Worm (Caenorhabditis elegans): ENCODE data around the gene srw-135.

Gene srw-135

ce11 chrV:2996105-2996504, 15.2 kb downstream of the srw-135 start, which contains the start of gene srw-120:
TSS of gene srw-120 (minus strand) at chrV:2996205.
- no peak for TF ChIP-seq pha-4 (tag; optimal IDR thresholded peaks at IDR 0.05)
- no peak for TF ChIP-seq egl-27 (tag; optimal IDR thresholded peaks at IDR 0.05)
- no peak for TF ChIP-seq nhr-237 (tag; optimal IDR thresholded peaks at IDR 0.05)

- TF ChIP-seq nhr-23 (tag; optimal IDR thresholded peaks at IDR 0.05) (no peak), daf-12 (tag; optimal IDR thresholded peaks at IDR 0.05) (no peak), nhr-76 (tag; optimal IDR thresholded peaks at IDR 0.05) (no peak)
Observed at ce11 chrV:2993816-2994215, 17.5 kb downstream of the srw-135 start, which contains the start of gene srw-115. TSS of gene srw-115 (minus strand) at chrV:2993916.

- TF ChIP-seq ztf-11 (tag; optimal IDR thresholded peaks at IDR 0.05) (no peak), nhr-67 (tag; optimal IDR thresholded peaks at IDR 0.05) (no peak), nfya-1 (tag; optimal IDR thresholded peaks at IDR 0.05; ENCODE audit: insufficient read depth) (no peak)
Observed at ce11 chrV:2992060-2992459, 19.2 kb downstream of the srw-135 start.

- TF ChIP-seq elt-3 (tag; optimal IDR thresholded peaks at IDR 0.05) (no peak), skn-1 (tag; optimal IDR thresholded peaks at IDR 0.05) (no peak), R02D3.7 (tag; optimal IDR thresholded peaks at IDR 0.05) (no peak), eor-1 (tag; optimal IDR thresholded peaks at IDR 0.05) (no peak), nhr-23 (tag; optimal IDR thresholded peaks at IDR 0.05) (no peak), nhr-67 (tag; optimal IDR thresholded peaks at IDR 0.05) (no peak), ceh-28 (tag; optimal IDR thresholded peaks at IDR 0.05) (no peak), jun-1 (tag; optimal IDR thresholded peaks at IDR 0.05) (no peak), nhr-76 (tag; optimal IDR thresholded peaks at IDR 0.05) (no peak), nhr-25 (tag; optimal IDR thresholded peaks at IDR 0.05) (no peak), nhr-77 (tag; optimal IDR thresholded peaks at IDR 0.05) (no peak), lin-39 (tag; optimal IDR thresholded peaks at IDR 0.05) (no peak), snpc-4 (tag; optimal IDR thresholded peaks at IDR 0.05) (no peak), nfya-1 (tag; optimal IDR thresholded peaks at IDR 0.05; ENCODE audit: insufficient read depth) (no peak), lin-15B (tag; optimal IDR thresholded peaks at IDR 0.05) (no peak), pha-4 (tag; optimal IDR thresholded peaks at IDR 0.05) (no peak), nhr-28 (tag; optimal IDR thresholded peaks at IDR 0.05) (no peak), nhr-12 (tag; optimal IDR thresholded peaks at IDR 0.05) (no peak), ama-1 (optimal IDR thresholded peaks at IDR 0.05) (no peak), aly-2 (tag; optimal IDR thresholded peaks at IDR 0.05) (no peak)
Observed at ce11 chrV:2991485-2991884, 19.8 kb downstream of the srw-135 start, which contains the start of gene srw-121. TSS of gene srw-121 (minus strand) at chrV:2991585.

- TF ChIP-seq snpc-4 (tag; optimal IDR thresholded peaks at IDR 0.05) (no peak), nhr-77 (tag; optimal IDR thresholded peaks at IDR 0.05) (no peak)
Observed at ce11 chrV:2987407-2987806, 23.9 kb downstream of the srw-135 start, which contains the start of gene srh-85. TSS of gene srh-85 (minus strand) at chrV:2987507.

ce11 chrV:2985309-2985708, 26.0 kb downstream of the srw-135 start, which contains the start of gene srw-139:
TSS of gene srw-139 (minus strand) at chrV:2985409.
- no peak for TF ChIP-seq nhr-25 (tag; optimal IDR thresholded peaks at IDR 0.05)
- TF ChIP-seq jun-1 (tag; optimal IDR thresholded peaks at IDR 0.05), result no peak
- no peak for TF ChIP-seq ama-1 (optimal IDR thresholded peaks at IDR 0.05)
- TF ChIP-seq ZK546.5 (tag; optimal IDR thresholded peaks at IDR 0.05), result no peak
- no peak for TF ChIP-seq ztf-11 (tag; optimal IDR thresholded peaks at IDR 0.05)
- no peak for TF ChIP-seq snpc-4 (tag; optimal IDR thresholded peaks at IDR 0.05)
- no peak for TF ChIP-seq elt-3 (tag; optimal IDR thresholded peaks at IDR 0.05)
- TF ChIP-seq ceh-9 (tag; optimal IDR thresholded peaks at IDR 0.05), result no peak
- TF ChIP-seq ceh-16 (tag; optimal IDR thresholded peaks at IDR 0.05), result no peak
- TF ChIP-seq tbx-2 (tag; optimal IDR thresholded peaks at IDR 0.05), result no peak
- no peak for TF ChIP-seq ztf-4 (tag; optimal IDR thresholded peaks at IDR 0.05)
- no peak for TF ChIP-seq nhr-12 (tag; optimal IDR thresholded peaks at IDR 0.05)
- TF ChIP-seq aly-2 (tag; optimal IDR thresholded peaks at IDR 0.05), result no peak
- no peak for TF ChIP-seq unc-62 (GFP tag; optimal IDR thresholded peaks at IDR 0.05)
- no peak for TF ChIP-seq egl-5 (tag; optimal IDR thresholded peaks at IDR 0.05)
- no peak for TF ChIP-seq hmg-11 (tag; optimal IDR thresholded peaks at IDR 0.05)
- TF ChIP-seq nhr-76 (tag; optimal IDR thresholded peaks at IDR 0.05), result no peak
- TF ChIP-seq pha-4 (tag; optimal IDR thresholded peaks at IDR 0.05), result no peak
- TF ChIP-seq ceh-28 (tag; optimal IDR thresholded peaks at IDR 0.05), result no peak
- TF ChIP-seq elt-2 (tag; optimal IDR thresholded peaks at IDR 0.05), result no peak
